Worm (Caenorhabditis elegans): Measurements from ENCODE around the gene nhr-125.

DNA sequence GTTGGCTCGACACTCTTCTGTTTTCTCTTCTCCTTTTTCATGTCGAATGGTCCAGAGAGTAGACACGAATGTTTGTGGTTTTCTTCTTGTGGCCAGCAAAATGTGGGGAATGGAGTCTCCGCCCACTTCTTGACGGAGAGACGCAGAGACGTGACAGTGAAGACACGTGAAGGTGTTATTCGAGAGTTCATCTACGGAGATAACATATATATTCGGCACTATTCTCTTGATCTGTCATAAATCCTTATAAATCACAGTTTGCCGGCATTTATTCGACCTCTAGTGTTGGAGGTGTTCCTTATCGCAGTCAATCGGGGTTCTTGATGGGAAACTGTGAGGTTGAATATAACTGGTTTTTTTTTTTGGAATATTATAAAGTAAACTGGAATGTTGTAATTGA is 36.2 kb upstream of the nhr-125 start, which contains the start of gene F32D1.3:
- no peak for TF ChIP-seq ceh-82 (tag; optimal IDR thresholded peaks at IDR 0.05)
- TF ChIP-seq nhr-25 (tag; optimal IDR thresholded peaks at IDR 0.05), result peak; percentile 34
- TF ChIP-seq nhr-237 (tag; optimal IDR thresholded peaks at IDR 0.05), result no peak
- TF ChIP-seq ZK546.5 (tag; optimal IDR thresholded peaks at IDR 0.05), result no peak
